Fruit fly (Drosophila melanogaster) whole organism, embryonic: ENCODE data around the gene CG12420.

Experiments
- B-H1 ChIP-seq: fragments of 200-800 bp; sonication (Bioruptor generic); IDR thresholded peaks from 3 replicates; pipeline ENCODE4 v1.3.6; 2022; ENCODE audit warnings: missing biosample characterization, missing genetic modification characterization
- Bteb2 ChIP-seq: fragments of 200-800 bp; sonication (Bioruptor generic); optimal IDR thresholded peaks from 2 replicates; lab custom pipeline; 2016; ENCODE audit warnings: missing biosample characterization, missing genetic modification characterization
- CG10959 ChIP-seq: fragments of 200-800 bp; sonication (Bioruptor generic); IDR thresholded peaks from 2 replicates; pipeline ENCODE4 v1.3.6; 2022; ENCODE audit warnings: missing biosample characterization, missing genetic modification characterization
- CG11504 ChIP-seq: fragments of 200-800 bp; sonication (Bioruptor generic); optimal IDR thresholded peaks from 3 replicates; lab custom pipeline; 2019; ENCODE audit warnings: missing biosample characterization, mild to moderate bottlenecking, missing genetic modification characterization, moderate library complexity
- CG12659 ChIP-seq: fragments of 200-800 bp; sonication (Bioruptor generic); optimal IDR thresholded peaks from 3 replicates; lab custom pipeline; 2017; ENCODE audit warnings: mild to moderate bottlenecking, missing biosample characterization, missing genetic modification reagents, missing genetic modification characterization
- CG14014 ChIP-seq: fragments of 200-800 bp; sonication (Bioruptor generic); IDR thresholded peaks from 2 replicates; pipeline ENCODE4 v1.3.6; 2022; ENCODE audit warnings: missing biosample characterization, missing genetic modification characterization
- CG14860 ChIP-seq: fragments of 200-800 bp; sonication (Bioruptor generic); IDR thresholded peaks from 3 replicates; pipeline ENCODE4 v1.3.6; 2022; ENCODE audit warnings: missing biosample characterization, missing genetic modification characterization; ENCODE audit not compliant: partially characterized antibody
- CG16813 ChIP-seq: fragments of 200-800 bp; sonication (Bioruptor generic); IDR thresholded peaks from 3 replicates; pipeline ENCODE4 v1.3.6; 2022; ENCODE audit warnings: missing biosample characterization, missing genetic modification characterization; ENCODE audit not compliant: partially characterized antibody
- CG17328 ChIP-seq: fragments of 200-800 bp; sonication (Bioruptor generic); IDR thresholded peaks from 2 replicates; pipeline ENCODE4 v1.3.6; 2022; ENCODE audit warnings: missing biosample characterization, missing genetic modification characterization
- CG17568 ChIP-seq: fragments of 200-800 bp; sonication (Bioruptor generic); optimal IDR thresholded peaks from 2 replicates; lab custom pipeline; 2018; ENCODE audit warnings: missing biosample characterization, mild to moderate bottlenecking, missing genetic modification characterization, moderate library complexity
- CG18764 ChIP-seq: fragments of 200-800 bp; sonication (Bioruptor generic); optimal IDR thresholded peaks from 3 replicates; lab custom pipeline; 2016; ENCODE audit warnings: missing biosample characterization, missing genetic modification characterization
- CG3163 ChIP-seq: fragments of 200-800 bp; sonication (Bioruptor generic); optimal IDR thresholded peaks from 3 replicates; lab custom pipeline; 2016; ENCODE audit warnings: missing biosample characterization, missing genetic modification characterization
- CG34224 ChIP-seq: fragments of 200-800 bp; sonication (Bioruptor generic); IDR thresholded peaks from 3 replicates; pipeline ENCODE4 v1.3.6; 2022; ENCODE audit warnings: missing biosample characterization, missing genetic modification characterization; ENCODE audit not compliant: partially characterized antibody
- CG3838 ChIP-seq: fragments of 200-800 bp; sonication (Bioruptor generic); optimal IDR thresholded peaks from 3 replicates; lab custom pipeline; 2016; ENCODE audit warnings: missing biosample characterization, missing genetic modification characterization
- CG4707 ChIP-seq: fragments of 200-800 bp; sonication (Bioruptor generic); optimal IDR thresholded peaks from 2 replicates; lab custom pipeline; 2018; ENCODE audit warnings: missing biosample characterization, mild to moderate bottlenecking, missing genetic modification characterization, moderate library complexity
- CG4854 ChIP-seq: fragments of 200-800 bp; sonication (Bioruptor generic); optimal IDR thresholded peaks from 2 replicates; lab custom pipeline; 2016; ENCODE audit warnings: missing biosample characterization, missing genetic modification characterization, inconsistent platforms
- CG6654 ChIP-seq: fragments of 200-800 bp; sonication (Bioruptor generic); optimal IDR thresholded peaks from 2 replicates; lab custom pipeline; 2017; ENCODE audit warnings: missing biosample characterization, mild to moderate bottlenecking, missing genetic modification characterization
- CG6791 ChIP-seq: fragments of 200-800 bp; sonication (Bioruptor generic); IDR thresholded peaks from 3 replicates; pipeline ENCODE4 v1.3.6; 2022; ENCODE audit warnings: missing biosample characterization, missing genetic modification characterization; ENCODE audit not compliant: partially characterized antibody
- CG7839 ChIP-seq: fragments of 200-800 bp; sonication (Bioruptor generic); optimal IDR thresholded peaks from 3 replicates; lab custom pipeline; 2018; ENCODE audit warnings: missing biosample characterization, mild to moderate bottlenecking, missing genetic modification characterization, moderate library complexity
- CG7987 ChIP-seq: fragments of 200-800 bp; sonication (Bioruptor generic); optimal IDR thresholded peaks from 2 replicates; lab custom pipeline; 2018; ENCODE audit warnings: missing biosample characterization, mild to moderate bottlenecking, missing genetic modification characterization, moderate library complexity
- CG8089 ChIP-seq: fragments of 200-800 bp; sonication (Bioruptor generic); optimal IDR thresholded peaks from 3 replicates; lab custom pipeline; 2016; ENCODE audit warnings: missing biosample characterization, missing genetic modification characterization
- CG8388 ChIP-seq: fragments of 200-800 bp; sonication (Bioruptor generic); optimal IDR thresholded peaks from 2 replicates; lab custom pipeline; 2019; ENCODE audit warnings: missing biosample characterization, mild to moderate bottlenecking, missing genetic modification characterization, moderate library complexity
- CG8944 ChIP-seq: fragments of 200-800 bp; sonication (Bioruptor generic); optimal IDR thresholded peaks from 3 replicates; lab custom pipeline; 2016; ENCODE audit warnings: missing biosample characterization, missing genetic modification characterization
- CTCF ChIP-seq: fragments of 200-800 bp; sonication (Bioruptor generic); optimal IDR thresholded peaks from 2 replicates; lab custom pipeline; 2017; ENCODE audit warnings: missing biosample characterization, mild to moderate bottlenecking, missing genetic modification characterization, moderate library complexity
- Eip74EF ChIP-seq, 2 experiments: fragments of 200-800 bp in 1 of 2; fragments of >200 bp in 1 of 2; sonication (Bioruptor generic) in 1 of 2; optimal IDR thresholded peaks; 2 replicates each; lab custom pipeline; 2017 to 2019; ENCODE audit warnings: missing biosample characterization in 2 of 2, missing genetic modification characterization in 2 of 2, mild to moderate bottlenecking in 1 of 2, moderate library complexity in 1 of 2
- Ets97D ChIP-seq: fragments of 200-800 bp; sonication (Bioruptor generic); optimal IDR thresholded peaks from 3 replicates; lab custom pipeline; 2016; ENCODE audit warnings: missing biosample characterization, missing genetic modification characterization
- Fer3 ChIP-seq: fragments of 200-800 bp; sonication (Bioruptor generic); optimal IDR thresholded peaks from 2 replicates; lab custom pipeline; 2018; ENCODE audit warnings: missing biosample characterization, mild to moderate bottlenecking, missing genetic modification characterization, moderate library complexity
- H2.0 ChIP-seq: fragments of 200-800 bp; sonication (Bioruptor generic); IDR thresholded peaks from 2 replicates; pipeline ENCODE4 v1.3.6; 2022; ENCODE audit warnings: missing biosample characterization, missing genetic modification characterization
- Jarid2 ChIP-seq: fragments of 200-800 bp; sonication (Bioruptor generic); optimal IDR thresholded peaks from 3 replicates; lab custom pipeline; 2017; ENCODE audit warnings: mild to moderate bottlenecking, missing biosample characterization, missing genetic modification reagents, missing genetic modification characterization
- MESR4 ChIP-seq: fragments of 200-800 bp; sonication (Bioruptor generic); optimal IDR thresholded peaks from 2 replicates; lab custom pipeline; 2018; ENCODE audit warnings: missing biosample characterization, mild to moderate bottlenecking, missing genetic modification characterization, moderate library complexity
- Nf-YA ChIP-seq: fragments of 200-800 bp; sonication (Bioruptor generic); IDR thresholded peaks from 2 replicates; pipeline ENCODE4 v1.3.6; 2022; ENCODE audit warnings: missing biosample characterization, missing genetic modification characterization
- Oaz ChIP-seq: fragments of 200-800 bp; sonication (Bioruptor generic); IDR thresholded peaks from 2 replicates; pipeline ENCODE4 v1.3.6; 2022; ENCODE audit warnings: missing biosample characterization, missing genetic modification characterization
- Stat92E ChIP-seq, 3 experiments: fragments of >200 bp in 2 of 3; fragments of 200-800 bp in 1 of 3; sonication (Bioruptor generic) in 1 of 3; optimal IDR thresholded peaks; 2 replicates each; lab custom pipeline; 2017 to 2019; ENCODE audit warnings: missing biosample characterization in 3 of 3, missing genetic modification characterization in 3 of 3, mild to moderate bottlenecking in 1 of 3, moderate library complexity in 1 of 3
- Vsx1 ChIP-seq: fragments of 200-800 bp; sonication (Bioruptor generic); optimal IDR thresholded peaks from 2 replicates; lab custom pipeline; 2017; ENCODE audit warnings: missing biosample characterization, mild to moderate bottlenecking, missing genetic modification characterization, missing genetic modification reagents
- aop ChIP-seq: fragments of 200-800 bp; sonication (Bioruptor generic); IDR thresholded peaks from 2 replicates; pipeline ENCODE4 v1.3.6; 2022; ENCODE audit warnings: missing biosample characterization, missing genetic modification characterization
- ase ChIP-seq: fragments of 200-800 bp; sonication (Bioruptor generic); IDR thresholded peaks from 3 replicates; pipeline ENCODE4 v1.3.6; 2022; ENCODE audit warnings: missing biosample characterization, missing genetic modification characterization
- cg ChIP-seq: fragments of 200-800 bp; sonication (Bioruptor generic); optimal IDR thresholded peaks from 3 replicates; lab custom pipeline; 2019; ENCODE audit warnings: missing biosample characterization, mild to moderate bottlenecking, missing genetic modification characterization, moderate library complexity
- chif ChIP-seq, 2 experiments: fragments of 200-800 bp; sonication (Bioruptor generic); optimal IDR thresholded peaks; 3 replicates each; lab custom pipeline; 2016; ENCODE audit warnings: missing biosample characterization in 2 of 2, missing genetic modification characterization in 2 of 2
- croc ChIP-seq: fragments of 200-800 bp; sonication (Bioruptor generic); conservative IDR thresholded peaks from 3 replicates; pipeline ENCODE4 v1.3.6; 2022; ENCODE audit warnings: missing biosample characterization, missing genetic modification characterization
- ems ChIP-seq: fragments of 200-800 bp; sonication (Bioruptor generic); optimal IDR thresholded peaks from 3 replicates; lab custom pipeline; 2016; ENCODE audit warnings: missing biosample characterization, missing genetic modification characterization
- fd3F ChIP-seq: fragments of 200-800 bp; sonication (Bioruptor generic); optimal IDR thresholded peaks from 2 replicates; lab custom pipeline; 2018; ENCODE audit warnings: missing biosample characterization, mild to moderate bottlenecking, missing genetic modification characterization, moderate library complexity
- grau ChIP-seq: fragments of 200-800 bp; optimal IDR thresholded peaks from 3 replicates; lab custom pipeline; 2019; ENCODE audit warnings: missing biosample characterization, mild to moderate bottlenecking, missing genetic modification characterization, moderate library complexity
- hbn ChIP-seq: fragments of 200-800 bp; sonication (Bioruptor generic); IDR thresholded peaks from 2 replicates; pipeline ENCODE4 v1.3.6; 2022; ENCODE audit warnings: missing biosample characterization, missing genetic modification characterization; ENCODE audit not compliant: partially characterized antibody
- hkb ChIP-seq, 2 experiments: fragments of 200-800 bp in 1 of 2; fragments of >200 bp in 1 of 2; sonication (Bioruptor generic) in 1 of 2; IDR thresholded peaks in 1 of 2; optimal IDR thresholded peaks in 1 of 2; 2 replicates each; pipeline versions ENCODE4 v1.3.6 to Lab custom; 2017 to 2022; ENCODE audit warnings: missing biosample characterization in 1 of 2, missing genetic modification characterization in 1 of 2
- pzg ChIP-seq: fragments of 200-800 bp; sonication (Bioruptor generic); optimal IDR thresholded peaks from 3 replicates; lab custom pipeline; 2018; ENCODE audit warnings: missing biosample characterization, mild to moderate bottlenecking, missing genetic modification characterization, moderate library complexity
- sens-2 ChIP-seq: fragments of 200-800 bp; sonication (Bioruptor generic); IDR thresholded peaks from 2 replicates; pipeline ENCODE4 v1.3.6; 2022; ENCODE audit warnings: missing biosample characterization, missing genetic modification characterization
- sr ChIP-seq: fragments of 200-800 bp; sonication (Bioruptor generic); IDR thresholded peaks from 3 replicates; pipeline ENCODE4 v1.3.6; 2022; ENCODE audit warnings: missing biosample characterization, missing genetic modification characterization
- wor ChIP-seq: fragments of 200-800 bp; sonication (Bioruptor generic); IDR thresholded peaks from 2 replicates; pipeline ENCODE4 v1.3.6; 2022; ENCODE audit warnings: missing biosample characterization, missing genetic modification characterization
- zfh2 ChIP-seq: fragments of 200-800 bp; sonication (Bioruptor generic); optimal IDR thresholded peaks from 2 replicates; lab custom pipeline; 2016; ENCODE audit warnings: missing biosample characterization, missing genetic modification characterization

Gene CG12420

DNA sequence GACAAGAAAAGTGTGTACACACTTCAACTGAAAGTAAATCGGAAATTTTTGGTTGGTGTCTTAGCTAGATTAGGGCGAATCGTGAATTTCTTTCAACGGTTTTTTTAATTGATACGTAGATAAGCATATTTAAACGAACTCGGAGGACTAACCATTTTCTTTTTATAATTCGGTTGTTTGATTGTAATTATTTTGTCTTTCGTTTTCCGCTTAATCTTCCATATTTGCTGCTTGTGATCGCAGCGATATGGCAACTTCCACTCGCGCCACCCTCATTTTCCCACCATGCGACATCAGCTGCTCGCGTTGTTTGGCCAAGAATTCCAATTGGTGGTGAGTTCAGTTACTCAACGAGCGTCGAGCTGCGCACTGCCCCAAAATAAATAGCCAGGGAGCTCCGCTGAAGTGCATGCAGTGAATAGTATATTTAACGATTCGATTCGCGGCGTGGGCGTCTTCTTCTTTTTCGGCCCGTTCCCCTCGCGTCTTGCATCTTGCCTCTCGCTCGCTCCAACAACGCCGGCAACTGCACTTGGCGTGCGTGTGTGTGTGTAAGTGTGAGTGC, 41.6 kb downstream of the CG12420 start, which contains the start of gene Nuak (continued):
- TF ChIP-seq hkb (optimal IDR thresholded peaks at IDR 0.05; lab: Kevin White, UChicago) (peak; percentile 84), hkb (GFP tag; IDR thresholded peaks at IDR 0.05; lab: Robert Waterston, UW) (no peak), B-H1 (GFP tag; lab: Robert Waterston, UW) (no peak), Vsx1 (GFP tag; lab: Kevin White, UChicago) (peak; percentile 7), Stat92E (GFP tag; optimal IDR thresholded peaks at IDR 0.05; lab: Kevin White, UChicago) (peak in 1 of 3 experiments; percentile 81), croc (GFP tag; lab: Robert Waterston, UW) (peak; percentile 71), Jarid2 (GFP tag; lab: Kevin White, UChicago) (peak; percentile 99), aop (GFP tag; lab: Robert Waterston, UW) (no peak), grau (tag; lab: Kevin White, UChicago) (peak; percentile 87), Eip74EF (GFP tag; optimal IDR thresholded peaks at IDR 0.05; lab: Kevin White, UChicago) (peak in 1 of 2 experiments; percentile 83), sens-2 (no peak), CG14014 (GFP tag; lab: Robert Waterston, UW) (no peak), CTCF (GFP tag; lab: Kevin White, UChicago) (peak; percentile 65), Oaz (GFP tag; lab: Robert Waterston, UW) (no peak), Bteb2 (GFP tag; lab: Kevin White, UChicago) (peak; percentile 86), Ets97D (GFP tag; lab: Kevin White, UChicago) (peak; percentile 96), zfh2 (peak; percentile 98), CG6791 (GFP tag; lab: Robert Waterston, UW) (no peak), CG17328 (no peak), CG16813 (GFP tag; lab: Robert Waterston, UW) (no peak), MESR4 (peak; percentile 33), CG14860 (GFP tag; lab: Robert Waterston, UW) (no peak), CG6654 (GFP tag; lab: Kevin White, UChicago) (peak; percentile 53), CG34224 (GFP tag; lab: Robert Waterston, UW) (no peak), fd3F (peak; percentile 83), CG10959 (GFP tag; lab: Robert Waterston, UW) (no peak), hbn (GFP tag; lab: Robert Waterston, UW) (no peak), Fer3 (tag; lab: Kevin White, UChicago) (peak; percentile 83), CG18764 (GFP tag; lab: Kevin White, UChicago) (peak; percentile 87), chif (GFP tag; optimal IDR thresholded peaks at IDR 0.05; lab: Kevin White, UChicago) (peak; percentile 83 to 88), CG8388 (peak; percentile 69), CG7839 (peak; percentile 96), CG12659 (GFP tag; lab: Kevin White, UChicago) (peak; percentile 92), ase (GFP tag; lab: Robert Waterston, UW) (no peak), CG8944 (GFP tag; lab: Kevin White, UChicago) (peak; percentile 95), CG4707 (GFP tag; lab: Kevin White, UChicago) (peak; percentile 5), CG8089 (peak; percentile 89), ems (GFP tag; lab: Kevin White, UChicago) (peak; percentile 93), H2.0 (GFP tag; lab: Robert Waterston, UW) (no peak), wor (GFP tag; lab: Robert Waterston, UW) (no peak), sr (no peak), CG4854 (GFP tag; lab: Kevin White, UChicago) (peak; percentile 63), CG3163 (peak; percentile 85), CG11504 (tag; lab: Kevin White, UChicago) (peak; percentile 80), CG3838 (GFP tag; lab: Kevin White, UChicago) (peak; percentile 70), CG17568 (GFP tag; lab: Kevin White, UChicago) (peak; percentile 91), CG7987 (peak; percentile 79), pzg (GFP tag; lab: Kevin White, UChicago) (peak; percentile 90), cg (GFP tag; lab: Kevin White, UChicago) (no peak), Nf-YA (GFP tag; lab: Robert Waterston, UW) (no peak)
